Worm (Caenorhabditis elegans): Measurements from ENCODE around the gene clec-4.

ce11 chrII:12570523-12570922 is 10.4 kb downstream of the clec-4 start, which contains the start of gene Y38E10A.1:
- TF ChIP-seq ces-1 (GFP tag; optimal IDR thresholded peaks at IDR 0.05) = no peak
- TF ChIP-seq lin-13 (tag; optimal IDR thresholded peaks at IDR 0.05) = no peak
- no peak for TF ChIP-seq ztf-11 (tag; optimal IDR thresholded peaks at IDR 0.05)
- TF ChIP-seq drap-1 (GFP tag; optimal IDR thresholded peaks at IDR 0.05) = no peak
- no peak for TF ChIP-seq unc-39 (tag; optimal IDR thresholded peaks at IDR 0.05)
- no peak for TF ChIP-seq M03D4.4 (tag; optimal IDR thresholded peaks at IDR 0.05)
- no peak for TF ChIP-seq lin-32 (GFP tag; optimal IDR thresholded peaks at IDR 0.05)
- TF ChIP-seq nhr-76 (tag; optimal IDR thresholded peaks at IDR 0.05) = no peak
- no peak for TF ChIP-seq pha-4 (tag; optimal IDR thresholded peaks at IDR 0.05)
- no peak for TF ChIP-seq nhr-28 (tag; optimal IDR thresholded peaks at IDR 0.05)
- no peak for TF ChIP-seq mep-1 (tag; optimal IDR thresholded peaks at IDR 0.05)
- TF ChIP-seq unc-62 (GFP tag; optimal IDR thresholded peaks at IDR 0.05) = no peak
- TF ChIP-seq nhr-237 (tag; optimal IDR thresholded peaks at IDR 0.05) = no peak
